Worm (Caenorhabditis elegans): ENCODE measurements around the gene nspc-3.

DNA sequence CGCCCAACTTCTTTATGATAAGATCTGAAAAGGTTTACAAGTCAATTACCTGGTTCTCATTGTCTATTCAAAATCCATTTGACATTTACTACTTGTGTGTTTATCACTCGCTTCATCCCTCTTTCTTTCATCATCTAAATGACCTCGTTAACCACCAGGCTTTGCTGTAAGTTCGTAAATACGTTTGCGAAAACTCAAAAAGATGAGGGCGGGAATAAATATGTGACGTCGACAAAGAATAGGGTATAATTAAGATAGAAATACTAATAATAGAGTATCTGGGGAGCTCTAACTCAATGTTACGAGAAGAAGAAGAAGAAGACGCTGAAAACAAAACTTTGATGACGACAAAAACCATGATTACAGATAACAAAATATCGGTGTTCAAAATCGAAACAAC is 47.5 kb upstream of the nspc-3 start:
- TF ChIP-seq mab-5 (tag; optimal IDR thresholded peaks at IDR 0.05) (no peak), snpc-4 (tag; optimal IDR thresholded peaks at IDR 0.05) (no peak), unc-39 (tag; optimal IDR thresholded peaks at IDR 0.05) (no peak), elt-1 (tag; optimal IDR thresholded peaks at IDR 0.05; ENCODE audit: borderline replicate concordance, insufficient read depth) (no peak), mep-1 (tag; optimal IDR thresholded peaks at IDR 0.05) (no peak), nhr-76 (tag; optimal IDR thresholded peaks at IDR 0.05) (no peak), pha-4 (tag; optimal IDR thresholded peaks at IDR 0.05) (no peak), nhr-12 (tag; optimal IDR thresholded peaks at IDR 0.05) (no peak)
